Fruit fly (Drosophila melanogaster): Measurements from ENCODE around the gene Drsl4.

Drsl4 gene

DNA sequence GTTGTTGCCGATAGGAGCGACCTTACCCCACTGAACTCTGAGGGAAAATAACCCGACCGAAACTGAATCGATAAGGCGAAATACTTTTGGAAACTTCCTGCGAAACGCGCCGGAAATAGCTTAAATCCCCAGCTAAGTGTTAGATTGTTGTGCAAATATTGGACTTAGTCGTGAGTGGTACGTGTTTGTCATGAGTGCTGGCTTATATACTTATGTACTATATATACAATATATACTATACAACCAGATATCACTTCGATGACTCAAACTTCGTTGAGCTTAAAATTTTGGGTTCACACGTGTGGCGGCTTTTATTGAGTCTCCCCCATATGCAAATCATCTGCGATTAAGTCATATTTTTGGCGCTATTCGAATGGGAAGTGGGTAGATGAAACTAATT lies 30.9 kb downstream of the Drsl4 start:
- TF ChIP-seq dac (GFP tag; optimal IDR thresholded peaks at IDR 0.05) (no peak), fkh (GFP tag; optimal IDR thresholded peaks at IDR 0.05) (peak; percentile 24), CG3032 (tag; optimal IDR thresholded peaks at IDR 0.05) (no peak)

DNA sequence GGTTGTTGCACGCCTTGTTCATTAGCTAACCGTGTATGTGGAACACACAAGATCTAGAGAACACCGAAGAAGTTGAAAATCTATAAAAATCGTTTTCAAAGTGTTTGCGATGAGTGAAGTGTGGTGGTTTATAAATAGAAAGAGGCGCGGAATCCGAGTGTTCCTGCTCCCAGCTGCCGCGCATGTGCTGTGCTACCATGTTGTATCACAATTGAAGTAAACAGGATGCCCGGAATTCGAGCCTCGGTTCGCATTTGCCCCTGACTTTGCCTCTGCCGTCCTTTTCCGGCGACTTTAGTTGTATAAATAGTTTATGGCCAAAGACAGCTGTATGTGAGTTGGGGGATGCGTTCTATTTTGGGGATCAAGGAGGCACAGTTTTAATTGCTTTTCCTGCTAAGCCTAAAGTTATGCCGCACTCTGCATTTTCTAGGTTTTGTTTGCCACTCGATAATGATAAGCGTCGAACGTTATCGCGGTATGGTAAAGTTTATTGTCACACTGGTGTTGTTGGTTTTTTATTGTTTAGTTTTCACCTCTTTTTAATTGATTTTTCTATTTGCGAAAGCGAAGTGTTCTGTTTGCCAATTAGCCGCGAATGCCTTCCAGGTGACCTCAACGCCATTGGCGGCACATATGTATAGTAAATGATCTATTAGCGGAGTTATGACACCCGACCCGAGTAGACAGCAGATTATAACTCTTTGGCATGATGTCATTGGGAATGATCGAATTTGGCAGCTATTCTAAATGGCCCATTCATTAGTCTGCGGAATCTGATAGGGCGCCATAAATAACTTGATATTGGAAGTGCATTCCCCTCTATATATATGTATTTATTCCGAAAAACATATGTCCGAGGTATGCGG lies 33.8 kb downstream of the Drsl4 start:
- TF ChIP-seq Sox15 (GFP tag; optimal IDR thresholded peaks at IDR 0.05) (no peak), fkh (GFP tag; optimal IDR thresholded peaks at IDR 0.05) (peak; percentile 31), CG31627 (GFP tag; optimal IDR thresholded peaks at IDR 0.05) (no peak), net (GFP tag; optimal IDR thresholded peaks at IDR 0.05) (peak; percentile 16), Sox102F (GFP tag; optimal IDR thresholded peaks at IDR 0.05) (no peak), Ets21C (GFP tag; optimal IDR thresholded peaks at IDR 0.05) (no peak), fd85E (GFP tag; optimal IDR thresholded peaks at IDR 0.05) (no peak), CG10669 (GFP tag; optimal IDR thresholded peaks at IDR 0.05) (no peak), CG8119 (GFP tag; IDR thresholded peaks at IDR 0.05) (no peak), CG6854 (GFP tag; optimal IDR thresholded peaks at IDR 0.05) (no peak), CG11902 (GFP tag; optimal IDR thresholded peaks at IDR 0.05) (no peak), esn (GFP tag; optimal IDR thresholded peaks at IDR 0.05) (no peak), CG7368 (GFP tag; optimal IDR thresholded peaks at IDR 0.05) (no peak), CG16779 (tag; optimal IDR thresholded peaks at IDR 0.05) (no peak), Sox14 (GFP tag; optimal IDR thresholded peaks at IDR 0.05) (no peak), CG3919 (GFP tag; optimal IDR thresholded peaks at IDR 0.05) (no peak), CG8319 (GFP tag; optimal IDR thresholded peaks at IDR 0.05) (no peak), Ets96B (tag; optimal IDR thresholded peaks at IDR 0.05) (no peak), CG3032 (tag; optimal IDR thresholded peaks at IDR 0.05) (no peak), Eip78C (GFP tag) (no peak), CG15336 (GFP tag; IDR thresholded peaks at IDR 0.05) (no peak), CG10631 (GFP tag; optimal IDR thresholded peaks at IDR 0.05) (no peak), CG8632 (GFP tag; optimal IDR thresholded peaks at IDR 0.05) (no peak), CG11294 (GFP tag; IDR thresholded peaks at IDR 0.05) (no peak), CG6808 (GFP tag; optimal IDR thresholded peaks at IDR 0.05) (peak; percentile 6), CG6163 (GFP tag; IDR thresholded peaks at IDR 0.05) (no peak), Met (GFP tag; optimal IDR thresholded peaks at IDR 0.05) (no peak), ss (GFP tag; optimal IDR thresholded peaks at IDR 0.05) (no peak), eg (GFP tag; IDR thresholded peaks at IDR 0.05) (peak; percentile 36; the same call in 1 of the 3 replicates), dsx (GFP tag; optimal IDR thresholded peaks at IDR 0.05; ENCODE audit: poor library complexity, severe bottlenecking) (no peak), svp (GFP tag) (no peak), Hr4 (GFP tag; optimal IDR thresholded peaks at IDR 0.05) (no peak), CG9139 (GFP tag; optimal IDR thresholded peaks at IDR 0.05) (no peak), Eip93F (GFP tag; optimal IDR thresholded peaks at IDR 0.05) (no peak), pdm3 (GFP tag; optimal IDR thresholded peaks at IDR 0.05) (no peak), spab (GFP tag; optimal IDR thresholded peaks at IDR 0.05) (no peak), topi (GFP tag; optimal IDR thresholded peaks at IDR 0.05) (no peak), vri (GFP tag; optimal IDR thresholded peaks at IDR 0.05) (peak; percentile 70), lz (GFP tag; optimal IDR thresholded peaks at IDR 0.05) (no peak), CG6276 (GFP tag; optimal IDR thresholded peaks at IDR 0.05) (no peak)

Data from whole organism, prepupa.